Fruit fly (Drosophila melanogaster) Kc167 (cell line): Measurements from ENCODE around the gene AANATL2.

ENCODE experiments used
- Myc ChIP-seq: fragments of >200 bp; optimal IDR thresholded peaks from 2 replicates; lab custom pipeline; 2017; ENCODE audit warnings: missing external identifiers
- Sin3A ChIP-seq: fragments of >200 bp; optimal IDR thresholded peaks from 2 replicates; lab custom pipeline; 2018; ENCODE audit warnings: missing external identifiers
- h ChIP-seq: fragments of >200 bp; optimal IDR thresholded peaks from 3 replicates; lab custom pipeline; 2018; ENCODE audit warnings: missing external identifiers
- psq ChIP-seq: fragments of >200 bp; optimal IDR thresholded peaks from 2 replicates; lab custom pipeline; 2017; ENCODE audit warnings: missing external identifiers
- ttk ChIP-seq: sonication (Bioruptor generic); optimal IDR thresholded peaks from 2 replicates; lab custom pipeline; 2017; ENCODE audit warnings: missing external identifiers

DNA sequence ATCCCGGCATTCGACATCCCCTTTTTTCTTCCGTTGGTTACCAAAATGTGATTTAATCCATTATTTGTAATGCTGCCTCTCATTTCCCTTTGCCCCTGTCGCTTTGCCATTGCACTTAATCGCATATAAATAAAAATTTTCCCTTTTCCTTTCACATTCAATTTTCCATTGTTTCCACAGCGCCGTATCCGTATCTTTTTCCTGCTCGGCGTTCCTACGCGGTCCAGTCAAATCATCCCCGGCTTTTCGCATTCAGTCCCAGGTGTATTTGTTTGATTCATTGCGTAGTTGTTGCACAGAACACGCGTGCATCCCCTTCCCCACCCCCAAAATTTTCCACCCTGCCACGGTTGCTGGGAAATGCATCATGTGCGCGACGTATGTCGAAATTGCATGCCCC lies 39.8 kb upstream of the AANATL2 start:
- no peak for TF ChIP-seq ttk (lab: Kevin White, UChicago)
- no peak for TF ChIP-seq Sin3A (lab: Kevin White, UChicago)
- no peak for TF ChIP-seq Myc (lab: Kevin White, UChicago)
- no peak for TF ChIP-seq h (lab: Kevin White, UChicago)
- TF ChIP-seq psq (lab: Kevin White, UChicago) = no peak
